Fruit fly (Drosophila melanogaster): Measurements from ENCODE around the gene CG7872.

CG7872 gene

dm6 chrX:15615426-15615825 lies 37.4 kb downstream of the CG7872 start (continued):
- TF ChIP-seq Dbx (GFP tag; IDR thresholded peaks at IDR 0.05): no peak
- TF ChIP-seq H2.0 (GFP tag; IDR thresholded peaks at IDR 0.05): peak; percentile 54; the same call in 1 of the 2 replicates
- TF ChIP-seq Meics (GFP tag; optimal IDR thresholded peaks at IDR 0.05): peak; percentile 46
- peak; percentile 30 for TF ChIP-seq bab2 (GFP tag; optimal IDR thresholded peaks at IDR 0.05)
- peak; percentile 30 for TF ChIP-seq zen (tag; optimal IDR thresholded peaks at IDR 0.05)
- TF ChIP-seq CG1603 (tag; optimal IDR thresholded peaks at IDR 0.05): peak; percentile 63
- TF ChIP-seq grn (GFP tag; optimal IDR thresholded peaks at IDR 0.05): no peak
- TF ChIP-seq Bgb (GFP tag; IDR thresholded peaks at IDR 0.05; ENCODE audit: partially characterized antibody): no peak
- peak; percentile 13 for TF ChIP-seq CG33213 (GFP tag; optimal IDR thresholded peaks at IDR 0.05)
- TF ChIP-seq gcm2 (GFP tag; optimal IDR thresholded peaks at IDR 0.05): peak; percentile 20
- TF ChIP-seq Kr (GFP tag; optimal IDR thresholded peaks at IDR 0.05): no peak
- no peak for TF ChIP-seq CG12236 (GFP tag; optimal IDR thresholded peaks at IDR 0.05)
- TF ChIP-seq CG3847 (GFP tag; IDR thresholded peaks at IDR 0.05): no peak
- TF ChIP-seq H15 (GFP tag; IDR thresholded peaks at IDR 0.05): 0 out of 3 replicates have a peak, but pooled peaks have one; percentile 7
- peak; percentile 26 for TF ChIP-seq Nf-YB (GFP tag; optimal IDR thresholded peaks at IDR 0.05)
- peak; percentile 72 for TF ChIP-seq Oli (tag; optimal IDR thresholded peaks at IDR 0.05)
- TF ChIP-seq hbn (GFP tag; IDR thresholded peaks at IDR 0.05; ENCODE audit: partially characterized antibody): no peak
- no peak for TF ChIP-seq tx (GFP tag; optimal IDR thresholded peaks at IDR 0.05)
- no peak for TF ChIP-seq nom (GFP tag; optimal IDR thresholded peaks at IDR 0.05)
- TF ChIP-seq CG5180 (GFP tag; optimal IDR thresholded peaks at IDR 0.05): no peak
- no peak for TF ChIP-seq CG31388 (GFP tag; optimal IDR thresholded peaks at IDR 0.05)
- no peak for TF ChIP-seq her (GFP tag; optimal IDR thresholded peaks at IDR 0.05)
- no peak for TF ChIP-seq da (GFP tag; optimal IDR thresholded peaks at IDR 0.05)
- TF ChIP-seq sqz (GFP tag; optimal IDR thresholded peaks at IDR 0.05): peak; percentile 5
- peak; percentile 39; the same call in 1 of the 2 replicates for TF ChIP-seq esg (GFP tag; conservative IDR thresholded peaks at IDR 0.05)
- peak; percentile 30; the same call in 1 of the 3 replicates for TF ChIP-seq CG14050 (GFP tag; IDR thresholded peaks at IDR 0.05)
- no peak for TF ChIP-seq ac (GFP tag; optimal IDR thresholded peaks at IDR 0.05)
- TF ChIP-seq TFAM (GFP tag; optimal IDR thresholded peaks at IDR 0.05): no peak
- TF ChIP-seq CG4404 (GFP tag; IDR thresholded peaks at IDR 0.05): no peak
- no peak for TF ChIP-seq btn (GFP tag; optimal IDR thresholded peaks at IDR 0.05)
- no peak for TF ChIP-seq fd64A (GFP tag; optimal IDR thresholded peaks at IDR 0.05)
- TF ChIP-seq sna (GFP tag; IDR thresholded peaks at IDR 0.05; ENCODE audit: partially characterized antibody): no peak
- peak; percentile 2 for TF ChIP-seq CG13296 (GFP tag; optimal IDR thresholded peaks at IDR 0.05)
- no peak for TF ChIP-seq B-H2 (GFP tag; optimal IDR thresholded peaks at IDR 0.05)
- peak; percentile 57 for TF ChIP-seq Ets65A (GFP tag)
- TF ChIP-seq corto (GFP tag; optimal IDR thresholded peaks at IDR 0.05): no peak
- no peak for TF ChIP-seq gsb (GFP tag; IDR thresholded peaks at IDR 0.05)
- no peak for TF ChIP-seq zfh2 (GFP tag; optimal IDR thresholded peaks at IDR 0.05)
- peak; percentile 7 for TF ChIP-seq CG5245 (GFP tag; optimal IDR thresholded peaks at IDR 0.05)
- TF ChIP-seq Ravus (GFP tag; IDR thresholded peaks at IDR 0.05): no peak; the same call in 1 of the 2 replicates
- no peak for TF ChIP-seq CG10565 (GFP tag; optimal IDR thresholded peaks at IDR 0.05)
- TF ChIP-seq Lpt (GFP tag; optimal IDR thresholded peaks at IDR 0.05): no peak
- TF ChIP-seq lmd (GFP tag; IDR thresholded peaks at IDR 0.05): peak; percentile 51
- TF ChIP-seq jing (GFP tag; optimal IDR thresholded peaks at IDR 0.05): peak; percentile 19
- no peak for TF ChIP-seq pzg (GFP tag; optimal IDR thresholded peaks at IDR 0.05)
- no peak for TF ChIP-seq cwo (GFP tag; optimal IDR thresholded peaks at IDR 0.05)
- peak; percentile 5 for TF ChIP-seq CG12104 (GFP tag; optimal IDR thresholded peaks at IDR 0.05)
- peak; percentile 64 for TF ChIP-seq Ssrp (tag; optimal IDR thresholded peaks at IDR 0.05)
- peak; percentile 58 for TF ChIP-seq CG10267 (tag; optimal IDR thresholded peaks at IDR 0.05)
- TF ChIP-seq CG10321 (GFP tag; IDR thresholded peaks at IDR 0.05): no peak
- TF ChIP-seq CG10366 (GFP tag; IDR thresholded peaks at IDR 0.05): peak; percentile 45
- no peak for TF ChIP-seq CG4854 (GFP tag; optimal IDR thresholded peaks at IDR 0.05)

All from whole organism, embryonic.